Worm (Caenorhabditis elegans) whole organism, L3 larva: ENCODE results near the gene Y102E9.3.

Experiments
- ZK546.5 ChIP-seq: sonication (generic microtip); optimal IDR thresholded peaks from 2 replicates; lab custom pipeline; 2017; ENCODE audit warnings: missing biosample characterization, missing genetic modification characterization
- aly-2 ChIP-seq: fragments of 150-350 bp; optimal IDR thresholded peaks from 2 replicates; lab custom pipeline; 2014; ENCODE audit warnings: missing biosample characterization, missing genetic modification characterization
- ama-1 ChIP-seq: fragments of 150-350 bp; optimal IDR thresholded peaks from 2 replicates; lab custom pipeline; 2018
- ceh-9 ChIP-seq: sonication (generic microtip); optimal IDR thresholded peaks from 2 replicates; lab custom pipeline; 2018; ENCODE audit warnings: missing biosample characterization, missing genetic modification characterization
- daf-12 ChIP-seq: fragments of 150-350 bp; optimal IDR thresholded peaks from 2 replicates; lab custom pipeline; 2014; ENCODE audit warnings: missing biosample characterization, missing genetic modification reagents, missing genetic modification characterization
- egl-27 ChIP-seq: sonication (generic microtip); optimal IDR thresholded peaks from 4 replicates; lab custom pipeline; 2017; ENCODE audit warnings: missing biosample characterization, missing genetic modification reagents, missing genetic modification characterization
- elt-1 ChIP-seq: fragments of 150-350 bp; optimal IDR thresholded peaks from 2 replicates; lab custom pipeline; 2014; ENCODE audit warnings: missing biosample characterization, missing genetic modification characterization
- elt-2 ChIP-seq: sonication (generic microtip); optimal IDR thresholded peaks from 2 replicates; lab custom pipeline; 2016; ENCODE audit warnings: missing genetic modification reagents, mild to moderate bottlenecking, missing genetic modification characterization, missing compliant biosample characterization
- elt-3 ChIP-seq, 3 experiments: fragments of 150-350 bp in 1 of 3; sonication (generic microtip) in 2 of 3; optimal IDR thresholded peaks; 2 replicates in 2 of 3; 4 replicates in 1 of 3; lab custom pipeline; 2014 to 2017; ENCODE audit warnings: missing biosample characterization in 3 of 3, missing genetic modification characterization in 3 of 3
- eor-1 ChIP-seq, 2 experiments: fragments of 150-350 bp; optimal IDR thresholded peaks; 2 replicates each; lab custom pipeline; 2014 to 2018; ENCODE audit warnings: missing biosample characterization in 2 of 2, missing genetic modification characterization in 2 of 2
- fkh-10 ChIP-seq: sonication (generic microtip); optimal IDR thresholded peaks from 2 replicates; lab custom pipeline; 2017; ENCODE audit warnings: missing biosample characterization, missing genetic modification reagents, missing genetic modification characterization
- fkh-2 ChIP-seq: fragments of 150-350 bp; optimal IDR thresholded peaks from 2 replicates; lab custom pipeline; 2014; ENCODE audit warnings: missing biosample characterization, missing genetic modification reagents, missing genetic modification characterization
- fos-1 ChIP-seq: fragments of 150-350 bp; optimal IDR thresholded peaks from 2 replicates; lab custom pipeline; 2014; ENCODE audit warnings: missing biosample characterization, missing genetic modification characterization
- hmg-11 ChIP-seq: sonication (generic microtip); optimal IDR thresholded peaks from 2 replicates; lab custom pipeline; 2016; ENCODE audit warnings: missing genetic modification characterization, missing compliant biosample characterization
- lsy-12 ChIP-seq: sonication (generic microtip); optimal IDR thresholded peaks from 2 replicates; lab custom pipeline; 2016; ENCODE audit warnings: mild to moderate bottlenecking, missing genetic modification characterization, missing compliant biosample characterization
- mdl-1 ChIP-seq: fragments of 150-350 bp; optimal IDR thresholded peaks from 2 replicates; lab custom pipeline; 2014; ENCODE audit warnings: missing biosample characterization, missing genetic modification characterization
- mml-1 ChIP-seq: fragments of 150-350 bp; sonication (generic microtip); optimal IDR thresholded peaks from 3 replicates; lab custom pipeline; 2014; ENCODE audit warnings: missing biosample characterization, missing genetic modification characterization
- nhr-237 ChIP-seq: fragments of 150-350 bp; optimal IDR thresholded peaks from 2 replicates; lab custom pipeline; 2014; ENCODE audit warnings: missing biosample characterization, missing genetic modification characterization
- nhr-28 ChIP-seq: fragments of 150-350 bp; optimal IDR thresholded peaks from 2 replicates; lab custom pipeline; 2014; ENCODE audit warnings: missing biosample characterization, missing genetic modification characterization
- nhr-67 ChIP-seq: fragments of 150-350 bp; optimal IDR thresholded peaks from 2 replicates; lab custom pipeline; 2014; ENCODE audit warnings: missing biosample characterization, missing genetic modification characterization
- nhr-76 ChIP-seq: fragments of 150-350 bp; sonication (generic microtip); optimal IDR thresholded peaks from 5 replicates; lab custom pipeline; 2014; ENCODE audit warnings: missing biosample characterization, missing genetic modification characterization
- nhr-77 ChIP-seq: fragments of 150-350 bp; optimal IDR thresholded peaks from 2 replicates; lab custom pipeline; 2014; ENCODE audit warnings: missing biosample characterization, missing genetic modification characterization
- pha-4 ChIP-seq: fragments of 150-350 bp; optimal IDR thresholded peaks from 2 replicates; lab custom pipeline; 2014; ENCODE audit warnings: missing biosample characterization, missing genetic modification reagents, missing genetic modification characterization
- pqm-1 ChIP-seq: fragments of 150-350 bp; optimal IDR thresholded peaks from 2 replicates; lab custom pipeline; 2017; ENCODE audit warnings: missing biosample characterization, missing genetic modification characterization, inconsistent platforms
- snpc-4 ChIP-seq: fragments of 150-350 bp; optimal IDR thresholded peaks from 2 replicates; lab custom pipeline; 2014; ENCODE audit warnings: missing biosample characterization, missing genetic modification characterization
- tbx-2 ChIP-seq: sonication (generic microtip); optimal IDR thresholded peaks from 2 replicates; lab custom pipeline; 2016; ENCODE audit warnings: mild to moderate bottlenecking, missing genetic modification characterization, missing compliant biosample characterization
- unc-39 ChIP-seq: sonication (generic microtip); optimal IDR thresholded peaks from 4 replicates; lab custom pipeline; 2017; ENCODE audit warnings: missing biosample characterization, missing genetic modification characterization
- zag-1 ChIP-seq: fragments of 150-350 bp; optimal IDR thresholded peaks from 2 replicates; lab custom pipeline; 2014; ENCODE audit warnings: missing biosample characterization, missing genetic modification characterization
- ztf-11 ChIP-seq: fragments of 150-350 bp; optimal IDR thresholded peaks from 2 replicates; lab custom pipeline; 2014; ENCODE audit warnings: missing biosample characterization, missing genetic modification characterization
- ztf-4 ChIP-seq: fragments of 150-350 bp; optimal IDR thresholded peaks from 2 replicates; lab custom pipeline; 2014; ENCODE audit warnings: missing biosample characterization, missing genetic modification characterization

Gene Y102E9.3

DNA sequence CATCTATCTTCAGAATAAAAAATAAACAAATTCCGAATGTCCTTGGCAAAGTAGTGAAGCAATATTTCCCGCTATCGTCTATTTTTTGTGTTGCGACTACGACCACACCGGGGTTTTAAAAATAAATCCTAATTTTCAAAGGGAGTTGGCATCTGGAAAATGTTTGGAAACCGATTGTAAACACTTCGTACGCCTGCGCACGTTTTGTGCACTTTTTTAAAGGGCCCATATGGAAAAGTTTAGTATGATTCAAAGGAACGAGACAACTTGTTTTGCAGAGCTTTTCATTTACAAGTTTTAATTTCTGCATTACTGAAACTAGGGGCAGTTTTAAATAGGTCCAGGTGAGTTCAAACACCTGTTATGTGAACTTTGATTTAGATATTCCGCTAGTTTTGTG, 5.8 kb upstream of the Y102E9.3 start:
- TF ChIP-seq ama-1 (lab: Kevin White, UChicago) = no peak
- no peak for TF ChIP-seq ztf-4
- no peak for TF ChIP-seq aly-2
- no peak for TF ChIP-seq elt-1 (tag; lab: Kevin White, UChicago)
- no peak for TF ChIP-seq zag-1 (tag; lab: Kevin White, UChicago)
- no peak for TF ChIP-seq eor-1 (tag; optimal IDR thresholded peaks at IDR 0.05; lab: Kevin White, UChicago)
- TF ChIP-seq nhr-28 = no peak
- TF ChIP-seq, all 47 proteins: peak for 0

DNA sequence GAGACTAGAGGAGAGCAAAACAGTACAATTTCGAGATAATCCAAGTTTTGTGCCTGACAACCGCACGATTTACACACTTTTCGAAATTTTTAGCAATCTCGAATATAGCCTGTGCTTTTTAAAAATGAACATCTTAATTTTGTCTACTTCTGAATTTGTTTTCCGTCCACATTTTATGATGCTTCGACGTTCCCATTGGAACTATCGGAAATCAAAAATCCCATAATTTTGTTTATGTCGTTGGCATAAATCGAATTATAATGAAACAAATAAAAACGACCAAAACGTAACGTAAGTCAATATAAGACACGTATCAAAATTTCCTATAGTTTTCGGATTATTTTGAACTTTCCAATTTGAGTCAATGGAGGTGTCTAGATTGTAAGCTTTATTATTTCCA, 2.7 kb upstream of the Y102E9.3 start, which contains the start of gene K07E12.2:
Gene K07E12.2, plus strand, starts transcription at position 301 of the 400 bp plus-strand sequence.
- TF ChIP-seq snpc-4 (tag; lab: Kevin White, UChicago) = no peak
- no peak for TF ChIP-seq elt-3 (tag; optimal IDR thresholded peaks at IDR 0.05; lab: Kevin White, UChicago)
- TF ChIP-seq daf-12 (tag; lab: Kevin White, UChicago) = no peak
- no peak for TF ChIP-seq fkh-2 (tag; lab: Kevin White, UChicago)
- TF ChIP-seq pha-4 (tag; lab: Kevin White, UChicago) = no peak
- TF ChIP-seq mdl-1 (tag; lab: Kevin White, UChicago) = no peak
- TF ChIP-seq elt-2 = no peak

DNA sequence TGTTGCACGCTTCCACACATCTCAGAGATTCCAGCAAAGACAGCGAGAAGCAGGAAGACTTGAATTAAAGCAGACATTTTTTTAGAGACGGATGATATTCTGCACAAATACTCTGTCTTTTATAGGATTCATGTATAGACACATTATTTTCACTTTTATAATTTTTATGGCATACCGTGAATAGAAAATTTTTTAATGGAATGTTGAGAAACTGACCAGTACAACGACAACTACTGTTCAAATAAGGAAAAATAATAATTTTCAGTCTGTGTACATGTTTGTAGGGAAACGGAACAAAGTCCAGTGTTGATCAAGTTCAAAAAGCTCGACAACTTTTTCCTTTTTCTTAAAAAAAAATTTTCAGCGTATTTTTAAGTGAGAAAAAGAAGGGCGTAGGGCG, 2.2 kb upstream of the Y102E9.3 start, which contains the start of gene Y102E9.6:
Gene Y102E9.6, minus strand, starts transcription at position 101 of the 400 bp plus-strand sequence.
- TF ChIP-seq ztf-11 (tag; lab: Kevin White, UChicago) (no peak), nhr-77 (no peak), fkh-10 (no peak), mml-1 (no peak), ZK546.5 (tag; lab: Kevin White, UChicago) (no peak)

DNA sequence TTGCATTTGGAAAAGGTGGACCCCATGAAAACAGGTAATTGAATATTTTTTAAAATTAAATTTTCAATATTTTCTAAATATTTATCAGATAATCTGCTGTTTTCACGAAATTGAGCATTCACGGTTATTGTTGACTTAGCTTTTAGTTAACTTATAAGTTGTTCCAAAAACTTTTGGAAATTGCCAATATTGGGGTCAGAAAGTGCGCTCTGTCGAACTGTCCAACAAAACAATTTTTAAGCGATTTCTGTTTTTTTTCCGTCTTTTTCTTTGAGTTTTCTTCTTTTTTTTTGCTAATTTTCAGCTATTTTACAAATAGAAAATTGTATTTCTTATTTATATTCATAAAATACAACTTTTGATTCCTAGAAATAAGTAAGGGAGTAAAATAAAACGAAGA, 3.0 kb downstream of the Y102E9.3 start:
- TF ChIP-seq fkh-10 (no peak), egl-27 (tag; lab: Kevin White, UChicago) (no peak), ceh-9 (no peak), nhr-67 (tag; lab: Kevin White, UChicago) (no peak), elt-3 (tag; optimal IDR thresholded peaks at IDR 0.05; lab: Kevin White, UChicago) (no peak), tbx-2 (tag; lab: Kevin White, UChicago) (no peak), unc-39 (no peak), pqm-1 (no peak), mml-1 (no peak), hmg-11 (tag; lab: Kevin White, UChicago) (no peak), elt-1 (tag; lab: Kevin White, UChicago) (no peak)

DNA sequence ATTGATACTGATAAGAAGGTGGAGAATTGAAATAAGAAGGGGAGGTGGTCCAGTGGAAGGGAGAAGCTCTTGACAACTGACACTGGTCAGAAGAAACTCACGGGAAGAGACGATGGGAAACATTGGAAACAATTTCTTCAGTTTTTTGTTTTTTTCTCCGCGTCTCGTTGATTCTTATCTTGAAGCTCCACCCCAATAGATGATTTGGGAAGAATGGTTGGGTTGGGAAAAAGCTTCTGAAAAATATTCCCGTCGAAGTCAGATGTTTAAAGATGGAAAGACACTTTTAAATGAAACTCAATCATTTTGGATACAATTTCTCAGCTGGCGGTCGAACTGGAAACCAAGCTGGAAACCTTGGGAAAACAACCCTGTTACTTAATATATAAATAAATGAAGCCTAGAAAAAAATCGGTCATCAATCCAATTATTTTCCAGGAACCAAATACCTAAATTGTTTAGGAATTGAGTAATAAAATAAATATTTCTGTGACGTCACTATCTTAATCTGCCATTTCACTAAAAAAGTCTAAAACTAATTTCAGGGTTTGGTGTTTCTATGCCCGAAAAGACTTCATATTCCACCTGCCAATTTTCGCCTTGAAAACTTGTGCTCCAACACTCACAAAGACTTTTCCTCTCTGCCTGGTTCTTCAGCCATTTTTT, 4.0 kb downstream of the Y102E9.3 start, which contains the start of the genes Y102E9.5 and odr-4:
Gene Y102E9.5, minus strand, starts transcription at position 101 of the 666 bp plus-strand sequence.
Gene odr-4, plus strand, starts transcription at position 616 of the 666 bp plus-strand sequence.
- TF ChIP-seq nhr-76 (tag; lab: Kevin White, UChicago) (no peak), nhr-28 (no peak), zag-1 (tag; lab: Kevin White, UChicago) (no peak), ceh-9 (no peak), eor-1 (tag; optimal IDR thresholded peaks at IDR 0.05; lab: Kevin White, UChicago) (no peak), daf-12 (tag; lab: Kevin White, UChicago) (no peak), fkh-10 (no peak), unc-39 (no peak), egl-27 (tag; lab: Kevin White, UChicago) (no peak)

DNA sequence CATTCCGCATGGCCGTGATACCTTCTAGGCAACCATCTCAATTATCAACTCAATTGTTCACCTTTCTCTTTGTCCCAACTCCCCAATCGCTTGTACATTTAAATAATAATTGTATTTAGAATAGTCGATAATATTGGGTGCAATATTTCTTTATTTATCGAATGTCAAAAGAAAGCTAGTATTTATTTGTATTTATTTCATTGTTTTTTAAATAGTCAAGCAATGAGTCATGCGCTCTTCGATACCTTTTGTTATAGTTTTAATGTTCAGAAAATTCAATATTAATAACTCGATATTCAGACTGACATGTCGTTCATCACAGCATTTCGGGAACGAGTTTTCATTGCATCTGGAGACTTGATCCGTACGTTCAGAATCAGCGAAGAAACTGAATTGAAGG, 8.8 kb downstream of the Y102E9.3 start, which contains the start of gene wdr-4:
Gene wdr-4, plus strand, starts transcription at position 301 of the 400 bp plus-strand sequence.
- TF ChIP-seq ceh-9 (no peak), hmg-11 (tag; lab: Kevin White, UChicago) (no peak), ztf-11 (tag; lab: Kevin White, UChicago) (no peak), tbx-2 (tag; lab: Kevin White, UChicago) (no peak), fos-1 (no peak), snpc-4 (tag; lab: Kevin White, UChicago) (no peak), nhr-77 (no peak), nhr-237 (tag; lab: Kevin White, UChicago) (no peak), lsy-12 (tag; lab: Kevin White, UChicago) (no peak)
